Fruit fly (Drosophila melanogaster): ENCODE data around the gene Gr93b.

Gr93b gene

dm6 chr3R:21864992-21865391 is 21.4 kb upstream of the Gr93b start, which contains the start of gene lsn (continued):
- TF ChIP-seq CG15601 (tag; optimal IDR thresholded peaks at IDR 0.05) (peak; percentile 59), en (GFP tag; optimal IDR thresholded peaks at IDR 0.05) (no peak), CG17186 (GFP tag; optimal IDR thresholded peaks at IDR 0.05) (peak; percentile 99), kay (GFP tag; optimal IDR thresholded peaks at IDR 0.05) (no peak), Elba2 (GFP tag; optimal IDR thresholded peaks at IDR 0.05) (no peak), CG18262 (tag; optimal IDR thresholded peaks at IDR 0.05) (no peak), CG7839 (tag; optimal IDR thresholded peaks at IDR 0.05) (no peak), CG1233 (GFP tag; optimal IDR thresholded peaks at IDR 0.05) (no peak), CG8765 (GFP tag; IDR thresholded peaks at IDR 0.05) (no peak), CG12942 (GFP tag; optimal IDR thresholded peaks at IDR 0.05) (no peak), CG4617 (GFP tag; optimal IDR thresholded peaks at IDR 0.05; ENCODE audit: borderline replicate concordance) (peak; percentile 36), pb (GFP tag; optimal IDR thresholded peaks at IDR 0.05) (no peak), h (optimal IDR thresholded peaks at IDR 0.05) (no peak), CG12659 (GFP tag; optimal IDR thresholded peaks at IDR 0.05) (peak; percentile 36), cas (GFP tag; IDR thresholded peaks at IDR 0.05) (no peak), Awh (GFP tag; IDR thresholded peaks at IDR 0.05) (no peak), CG4282 (GFP tag; optimal IDR thresholded peaks at IDR 0.05) (no peak), CG9797 (GFP tag; optimal IDR thresholded peaks at IDR 0.05) (no peak), H2.0 (GFP tag; IDR thresholded peaks at IDR 0.05) (no peak), CG15514 (GFP tag; optimal IDR thresholded peaks at IDR 0.05) (peak; percentile 51), mld (GFP tag; IDR thresholded peaks at IDR 0.05; ENCODE audit: partially characterized antibody) (no peak), gro (GFP tag; optimal IDR thresholded peaks at IDR 0.05) (no peak), CG4404 (GFP tag; IDR thresholded peaks at IDR 0.05) (no peak), Oaz (GFP tag; IDR thresholded peaks at IDR 0.05) (no peak), wdn (GFP tag; IDR thresholded peaks at IDR 0.05) (no peak), CG9876 (GFP tag; optimal IDR thresholded peaks at IDR 0.05) (no peak), crol (GFP tag; IDR thresholded peaks at IDR 0.05) (no peak), hkb (optimal IDR thresholded peaks at IDR 0.05) (no peak), hkb (GFP tag; IDR thresholded peaks at IDR 0.05) (no peak), C15 (GFP tag; IDR thresholded peaks at IDR 0.05) (no peak), CG8944 (GFP tag; optimal IDR thresholded peaks at IDR 0.05) (no peak), CG11085 (GFP tag; IDR thresholded peaks at IDR 0.05) (no peak), CG4360 (GFP tag; IDR thresholded peaks at IDR 0.05) (no peak), CG10267 (tag; optimal IDR thresholded peaks at IDR 0.05) (no peak), B-H1 (GFP tag; IDR thresholded peaks at IDR 0.05) (no peak), CG6791 (GFP tag; IDR thresholded peaks at IDR 0.05; ENCODE audit: partially characterized antibody) (no peak), sug (tag; optimal IDR thresholded peaks at IDR 0.05) (peak; percentile 30), bcd (GFP tag; optimal IDR thresholded peaks at IDR 0.05) (no peak), CG9609 (GFP tag; optimal IDR thresholded peaks at IDR 0.05) (no peak), CG17568 (GFP tag; optimal IDR thresholded peaks at IDR 0.05) (peak; percentile 73), jigr1 (GFP tag; IDR thresholded peaks at IDR 0.05) (no peak), bigmax (GFP tag; optimal IDR thresholded peaks at IDR 0.05) (no peak), wor (GFP tag; IDR thresholded peaks at IDR 0.05) (no peak), prd (optimal IDR thresholded peaks at IDR 0.05) (no peak), prd (GFP tag; IDR thresholded peaks at IDR 0.05) (no peak), chm (GFP tag; IDR thresholded peaks at IDR 0.05) (no peak), CG1603 (tag; optimal IDR thresholded peaks at IDR 0.05) (peak; percentile 68), MESR4 (GFP tag; optimal IDR thresholded peaks at IDR 0.05) (peak; percentile 61), CHES-1-like (GFP tag; optimal IDR thresholded peaks at IDR 0.05) (no peak), HLH3B (GFP tag; IDR thresholded peaks at IDR 0.05) (no peak), Chrac-16 (GFP tag; optimal IDR thresholded peaks at IDR 0.05) (no peak), CG43689 (GFP tag; IDR thresholded peaks at IDR 0.05) (no peak), CG12299 (tag; optimal IDR thresholded peaks at IDR 0.05) (no peak), gcm2 (GFP tag; optimal IDR thresholded peaks at IDR 0.05) (no peak)
